Worm (Caenorhabditis elegans) whole organism, L1 larva: Measurements from ENCODE around the gene glc-4.
A peak's percentile ranks its signal among the peaks of the same experiment; 100 is the strongest.

Experiments used
- C04F5.9 ChIP-seq: sonication (generic microtip); optimal IDR thresholded peaks from 2 replicates; lab custom pipeline; 2016; ENCODE audit warnings: missing genetic modification characterization, missing compliant biosample characterization
- F16B12.6 ChIP-seq: fragments of 150-350 bp; optimal IDR thresholded peaks from 2 replicates; lab custom pipeline; 2014; ENCODE audit warnings: missing biosample characterization, missing genetic modification characterization
- Y116A8C.19 ChIP-seq: sonication (generic microtip); optimal IDR thresholded peaks from 2 replicates; lab custom pipeline; 2016; ENCODE audit warnings: missing compliant biosample characterization, missing genetic modification characterization, borderline replicate concordance
- ceh-63 ChIP-seq: fragments of 200-800 bp; sonication (Bioruptor generic); optimal IDR thresholded peaks from 2 replicates; lab custom pipeline; 2018; ENCODE audit warnings: mild to moderate bottlenecking, missing genetic modification characterization, missing compliant biosample characterization
- ces-1 ChIP-seq: fragments of 150-350 bp; optimal IDR thresholded peaks from 2 replicates; lab custom pipeline; 2014; ENCODE audit warnings: missing biosample characterization, missing genetic modification reagents, missing genetic modification characterization
- dpl-1 ChIP-seq, 3 experiments: fragments of 150-350 bp in 2 of 3; sonication (generic microtip) in 1 of 3; optimal IDR thresholded peaks; 2 replicates each; lab custom pipeline; 2014 to 2017; ENCODE audit warnings: missing biosample characterization in 3 of 3, missing genetic modification characterization in 3 of 3, missing genetic modification reagents in 3 of 3
- dsc-1 ChIP-seq: sonication (generic microtip); optimal IDR thresholded peaks from 2 replicates; lab custom pipeline; 2016; ENCODE audit warnings: mild to moderate bottlenecking, missing genetic modification characterization, missing compliant biosample characterization
- efl-1 ChIP-seq, 4 experiments: fragments of 150-350 bp; optimal IDR thresholded peaks in 3 of 4; peaks in 1 of 4; 1 replicate in 1 of 4; 2 replicates in 3 of 4; lab custom pipeline; 2014; ENCODE audit warnings: missing biosample characterization in 2 of 4, missing genetic modification characterization in 2 of 4, missing genetic modification reagents in 2 of 4
- egl-13 ChIP-seq: sonication (generic microtip); optimal IDR thresholded peaks from 2 replicates; lab custom pipeline; 2016; ENCODE audit warnings: missing genotype, missing genetic modification reagents, missing genetic modification characterization, missing compliant biosample characterization
- egl-27 ChIP-seq, 2 experiments: fragments of 150-350 bp in 1 of 2; sonication (generic microtip); optimal IDR thresholded peaks; 3 replicates each; lab custom pipeline; 2017 to 2018; ENCODE audit warnings: missing biosample characterization in 2 of 2, missing genetic modification characterization in 2 of 2, missing genetic modification reagents in 2 of 2
- elt-2 ChIP-seq: sonication (generic microtip); optimal IDR thresholded peaks from 2 replicates; lab custom pipeline; 2016; ENCODE audit warnings: missing genetic modification characterization, mild to moderate bottlenecking, inconsistent platforms, missing compliant biosample characterization, missing genetic modification reagents
- elt-3 ChIP-seq, 6 experiments: fragments of 150-350 bp in 1 of 6; sonication (generic microtip); optimal IDR thresholded peaks; 2 replicates each; lab custom pipeline; 2017 to 2018; ENCODE audit warnings: missing biosample characterization in 6 of 6, missing genetic modification characterization in 6 of 6, inconsistent platforms in 1 of 6
- ets-5 ChIP-seq: fragments of 200-800 bp; sonication (Bioruptor generic); IDR thresholded peaks from 2 replicates; pipeline ENCODE4 v1.3.6; 2022; ENCODE audit warnings: missing genetic modification characterization, missing compliant biosample characterization
- fkh-10 ChIP-seq: sonication (generic microtip); optimal IDR thresholded peaks from 2 replicates; lab custom pipeline; 2017; ENCODE audit warnings: missing biosample characterization, missing genetic modification reagents, missing genetic modification characterization
- fkh-4 ChIP-seq: sonication (generic microtip); optimal IDR thresholded peaks from 2 replicates; lab custom pipeline; 2016; ENCODE audit warnings: missing compliant biosample characterization, missing genetic modification characterization, borderline replicate concordance
- fkh-8 ChIP-seq: sonication (generic microtip); optimal IDR thresholded peaks from 2 replicates; lab custom pipeline; 2016; ENCODE audit warnings: mild to moderate bottlenecking, missing genetic modification characterization, missing compliant biosample characterization
- fos-1 ChIP-seq: fragments of 150-350 bp; optimal IDR thresholded peaks from 2 replicates; lab custom pipeline; 2014; ENCODE audit warnings: missing biosample characterization, missing genetic modification characterization
- hlh-17 ChIP-seq: fragments of 200-800 bp; sonication (Bioruptor generic); optimal IDR thresholded peaks from 2 replicates; lab custom pipeline; 2018; ENCODE audit warnings: missing genetic modification characterization, mild to moderate bottlenecking, missing compliant biosample characterization, moderate library complexity, borderline replicate concordance
- isw-1 ChIP-seq: fragments of 200-800 bp; sonication (Bioruptor generic); IDR thresholded peaks from 2 replicates; pipeline ENCODE4 v1.3.6; 2022; ENCODE audit warnings: missing genetic modification characterization, missing compliant biosample characterization
- jun-1 ChIP-seq: fragments of 150-350 bp; optimal IDR thresholded peaks from 2 replicates; lab custom pipeline; 2014; ENCODE audit warnings: missing biosample characterization, missing genetic modification reagents, missing genetic modification characterization
- lin-13 ChIP-seq: fragments of 150-350 bp; optimal IDR thresholded peaks from 2 replicates; lab custom pipeline; 2014; ENCODE audit warnings: missing biosample characterization, missing genetic modification reagents, missing genetic modification characterization
- lin-14 ChIP-seq: fragments of 200-800 bp; sonication (Bioruptor generic); optimal IDR thresholded peaks from 2 replicates; lab custom pipeline; 2018; ENCODE audit warnings: mild to moderate bottlenecking, missing genetic modification characterization, moderate library complexity, missing compliant biosample characterization
- lin-35 ChIP-seq, 2 experiments: fragments of 150-350 bp; optimal IDR thresholded peaks; 2 replicates each; lab custom pipeline; 2014; ENCODE audit warnings: missing biosample characterization in 2 of 2, missing genetic modification characterization in 2 of 2, missing genetic modification reagents in 2 of 2
- lin-39 ChIP-seq: fragments of 150-350 bp; optimal IDR thresholded peaks from 2 replicates; lab custom pipeline; 2014; ENCODE audit warnings: missing biosample characterization, missing genetic modification reagents, missing genetic modification characterization
- lir-3 ChIP-seq: sonication (generic microtip); optimal IDR thresholded peaks from 2 replicates; lab custom pipeline; 2016; ENCODE audit warnings: mild to moderate bottlenecking, missing genetic modification characterization, moderate library complexity, missing compliant biosample characterization; ENCODE audit not compliant: poor library complexity
- lsy-2 ChIP-seq, 2 experiments: fragments of 150-350 bp; optimal IDR thresholded peaks; 2 replicates each; lab custom pipeline; 2014; ENCODE audit warnings: missing biosample characterization in 2 of 2, missing genetic modification characterization in 2 of 2
- mef-2 ChIP-seq: fragments of 150-350 bp; optimal IDR thresholded peaks from 2 replicates; lab custom pipeline; 2014; ENCODE audit warnings: missing biosample characterization, missing genetic modification characterization
- mep-1 ChIP-seq: fragments of 150-350 bp; optimal IDR thresholded peaks from 2 replicates; lab custom pipeline; 2014; ENCODE audit warnings: missing biosample characterization, missing genetic modification characterization
- nhr-12 ChIP-seq: sonication (generic microtip); optimal IDR thresholded peaks from 2 replicates; lab custom pipeline; 2017; ENCODE audit warnings: missing biosample characterization, missing genetic modification characterization
- nhr-237 ChIP-seq: fragments of 150-350 bp; optimal IDR thresholded peaks from 2 replicates; lab custom pipeline; 2014; ENCODE audit warnings: missing biosample characterization, missing genetic modification characterization
- nhr-71 ChIP-seq: sonication (generic microtip); optimal IDR thresholded peaks from 2 replicates; lab custom pipeline; 2016; ENCODE audit warnings: mild to moderate bottlenecking, missing genetic modification characterization, moderate library complexity, missing compliant biosample characterization
- nhr-84 ChIP-seq: sonication (generic microtip); optimal IDR thresholded peaks from 2 replicates; lab custom pipeline; 2017; ENCODE audit warnings: missing biosample characterization, missing genetic modification characterization
- nhr-85 ChIP-seq: sonication (generic microtip); peaks from one replicate; lab custom pipeline; 2016; ENCODE audit warnings: missing genetic modification characterization, inconsistent platforms, missing compliant biosample characterization
- nhr-90 ChIP-seq: sonication (generic microtip); optimal IDR thresholded peaks from 2 replicates; lab custom pipeline; 2016; ENCODE audit warnings: mild to moderate bottlenecking, missing genetic modification characterization, missing compliant biosample characterization; ENCODE audit not compliant: poor library complexity
- pag-3 ChIP-seq: sonication (generic microtip); optimal IDR thresholded peaks from 2 replicates; lab custom pipeline; 2017; ENCODE audit warnings: missing genetic modification characterization, mild to moderate bottlenecking, missing compliant biosample characterization, antibody characterized with exemption, borderline replicate concordance; ENCODE audit not compliant: insufficient read depth
- snu-23 ChIP-seq: sonication (generic microtip); optimal IDR thresholded peaks from 2 replicates; lab custom pipeline; 2016; ENCODE audit warnings: missing genetic modification characterization, missing compliant biosample characterization
- sox-4 ChIP-seq: sonication (generic microtip); optimal IDR thresholded peaks from 2 replicates; lab custom pipeline; 2016; ENCODE audit warnings: missing genetic modification characterization, missing compliant biosample characterization
- sptf-1 ChIP-seq: fragments of 150-350 bp; optimal IDR thresholded peaks from 2 replicates; lab custom pipeline; 2014; ENCODE audit warnings: missing biosample characterization, missing genetic modification characterization
- sup-37 ChIP-seq: fragments of 200-800 bp; sonication (Bioruptor generic); optimal IDR thresholded peaks from 2 replicates; lab custom pipeline; 2018; ENCODE audit warnings: mild to moderate bottlenecking, missing genetic modification characterization, missing compliant biosample characterization
- swsn-7 ChIP-seq: sonication (generic microtip); optimal IDR thresholded peaks from 2 replicates; lab custom pipeline; 2016; ENCODE audit warnings: missing genetic modification characterization, missing compliant biosample characterization
- tbx-2 ChIP-seq: sonication (generic microtip); optimal IDR thresholded peaks from 2 replicates; lab custom pipeline; 2016; ENCODE audit warnings: missing genetic modification characterization, missing compliant biosample characterization
- tlp-1 ChIP-seq: fragments of 150-350 bp; optimal IDR thresholded peaks from 2 replicates; lab custom pipeline; 2014; ENCODE audit warnings: missing biosample characterization, missing genetic modification characterization
- unc-130 ChIP-seq: fragments of 150-350 bp; optimal IDR thresholded peaks from 2 replicates; lab custom pipeline; 2017; ENCODE audit warnings: missing biosample characterization, missing genetic modification characterization, inconsistent platforms
- unc-30 ChIP-seq: sonication (generic microtip); optimal IDR thresholded peaks from 2 replicates; lab custom pipeline; 2017; ENCODE audit warnings: missing biosample characterization, missing genetic modification characterization
- xbp-1 ChIP-seq: sonication (generic microtip); optimal IDR thresholded peaks from 2 replicates; lab custom pipeline; 2016; ENCODE audit warnings: missing genetic modification characterization, missing compliant biosample characterization
- zip-4 ChIP-seq: fragments of 200-800 bp; sonication (Bioruptor generic); optimal IDR thresholded peaks from 2 replicates; lab custom pipeline; 2018; ENCODE audit warnings: mild to moderate bottlenecking, missing genetic modification characterization, moderate library complexity, missing compliant biosample characterization

Gene glc-4

ce11 chrII:7183493-7184272, 8.9 kb upstream of the glc-4 start, which contains the start of gene pdl-1 (continued):
- TF ChIP-seq hlh-17 (GFP tag; lab: Kevin White, UChicago), result no peak
- TF ChIP-seq elt-3 (tag; optimal IDR thresholded peaks at IDR 0.05; lab: Kevin White, UChicago), result peak in 3 of 6 experiments; percentile 24 to 61 (median 58)
- peak; percentile 37 for TF ChIP-seq jun-1
- TF ChIP-seq snu-23, result peak; percentile 83
- no peak for TF ChIP-seq egl-27 (tag; optimal IDR thresholded peaks at IDR 0.05; lab: Kevin White, UChicago)
- no peak for TF ChIP-seq ces-1 (GFP tag; lab: Kevin White, UChicago)
- peak; percentile 15 for TF ChIP-seq unc-130
- TF ChIP-seq lir-3, result peak; percentile 87
- TF ChIP-seq nhr-71 (tag; lab: Kevin White, UChicago), result peak; percentile 73
- peak; percentile 62 for TF ChIP-seq swsn-7 (tag; lab: Kevin White, UChicago)
- TF ChIP-seq lin-35 (GFP tag; optimal IDR thresholded peaks at IDR 0.05; lab: Kevin White, UChicago), result peak; percentile 63 to 77
- peak; percentile 64 for TF ChIP-seq xbp-1 (tag; lab: Kevin White, UChicago)

ce11 chrII:7182630-7183029, 7.9 kb upstream of the glc-4 start:
- TF ChIP-seq isw-1 (GFP tag; lab: Robert Waterston, UW) (no peak), elt-2 (tag; lab: Kevin White, UChicago) (no peak), swsn-7 (tag; lab: Kevin White, UChicago) (peak; percentile 14), xbp-1 (tag; lab: Kevin White, UChicago) (peak; percentile 10), ceh-63 (no peak), unc-30 (tag; lab: Kevin White, UChicago) (no peak), dsc-1 (tag; lab: Kevin White, UChicago) (peak; percentile 3), Y116A8C.19 (no peak), nhr-84 (tag; lab: Kevin White, UChicago) (no peak), ets-5 (GFP tag; lab: Robert Waterston, UW) (no peak), lsy-2 (tag; optimal IDR thresholded peaks at IDR 0.05; lab: Kevin White, UChicago) (peak; percentile 25 to 50), nhr-12 (no peak), unc-130 (no peak), zip-4 (GFP tag; lab: Kevin White, UChicago) (no peak), lin-13 (no peak), nhr-237 (tag; lab: Kevin White, UChicago) (no peak), pag-3 (tag; lab: Kevin White, UChicago) (no peak), mep-1 (peak; percentile 35), fkh-8 (tag; lab: Kevin White, UChicago) (peak; percentile 0), sup-37 (GFP tag; lab: Kevin White, UChicago) (no peak), lin-39 (no peak), fkh-10 (peak; percentile 71), lir-3 (peak; percentile 53), F16B12.6 (tag; lab: Kevin White, UChicago) (no peak), lin-14 (GFP tag; lab: Kevin White, UChicago) (peak; percentile 83), mef-2 (tag; lab: Kevin White, UChicago) (no peak), nhr-85 (no peak), fos-1 (tag; lab: Kevin White, UChicago) (no peak), fkh-4 (tag; lab: Kevin White, UChicago) (no peak), tlp-1 (tag; lab: Kevin White, UChicago) (no peak), dpl-1 (GFP tag; optimal IDR thresholded peaks at IDR 0.05; lab: Kevin White, UChicago) (no peak), nhr-71 (tag; lab: Kevin White, UChicago) (peak; percentile 41), nhr-90 (tag; lab: Kevin White, UChicago) (no peak), C04F5.9 (no peak), jun-1 (no peak), snu-23 (peak; percentile 19), lin-35 (GFP tag; optimal IDR thresholded peaks at IDR 0.05; lab: Kevin White, UChicago) (peak in 1 of 2 experiments; percentile 9), efl-1 (optimal IDR thresholded peaks at IDR 0.05; lab: Kevin White, UChicago) (peak in 1 of 2 experiments; percentile 6), efl-1 (GFP tag; optimal IDR thresholded peaks at IDR 0.05 in 1 of 2; lab: Kevin White, UChicago) (peak in 1 of 2 experiments; percentile 74), ces-1 (GFP tag; lab: Kevin White, UChicago) (no peak), tbx-2 (no peak), sptf-1 (tag; lab: Kevin White, UChicago) (no peak), sox-4 (tag; lab: Kevin White, UChicago) (no peak), egl-13 (tag; lab: Kevin White, UChicago) (peak; percentile 37)
